Worm (Caenorhabditis elegans): ENCODE measurements around the gene cnx-1.
A peak's percentile ranks its signal among the peaks of the same experiment; 100 is the strongest.

cnx-1 gene

ce11 chrIII:9765465-9765900 lies 51.5 kb downstream of the cnx-1 start (continued):
- TF ChIP-seq die-1 (tag; optimal IDR thresholded peaks at IDR 0.05) = peak; percentile 62
- TF ChIP-seq madf-8 (GFP tag; conservative IDR thresholded peaks at IDR 0.05) = no peak
- TF ChIP-seq ztf-3 (GFP tag; optimal IDR thresholded peaks at IDR 0.05) = peak; percentile 97
- TF ChIP-seq snpc-4 (GFP tag; optimal IDR thresholded peaks at IDR 0.05) = peak; percentile 43
- peak in 3 of 4 experiments; percentile 57 to 84 (median 83) for TF ChIP-seq snpc-4 (tag; optimal IDR thresholded peaks at IDR 0.05)
- TF ChIP-seq bed-2 (GFP tag; IDR thresholded peaks at IDR 0.05) = no peak
- TF ChIP-seq hlh-12 (tag; optimal IDR thresholded peaks at IDR 0.05) = no peak
- TF ChIP-seq pbrm-1 (GFP tag; IDR thresholded peaks at IDR 0.05) = peak; percentile 97
- TF ChIP-seq aptf-3 (GFP tag; IDR thresholded peaks at IDR 0.05) = no peak
- TF ChIP-seq lin-54 (GFP tag; optimal IDR thresholded peaks at IDR 0.05) = peak; percentile 95
- TF ChIP-seq ccch-3 (GFP tag; optimal IDR thresholded peaks at IDR 0.05) = peak; percentile 59
- TF ChIP-seq dpff-1 (tag; optimal IDR thresholded peaks at IDR 0.05) = peak; percentile 88
- peak; percentile 71 for TF ChIP-seq F57A8.1 (GFP tag; optimal IDR thresholded peaks at IDR 0.05)
- peak; percentile 99 for TF ChIP-seq B0336.3 (GFP tag; IDR thresholded peaks at IDR 0.05)
- TF ChIP-seq nhr-179 (tag; optimal IDR thresholded peaks at IDR 0.05) = no peak
- TF ChIP-seq snpc-1.3 (tag; optimal IDR thresholded peaks at IDR 0.05; ENCODE audit: insufficient read depth) = peak; percentile 21
- peak; percentile 98 for TF ChIP-seq let-526 (GFP tag; IDR thresholded peaks at IDR 0.05)
- peak; percentile 94; the same call in 1 of the 2 replicates for TF ChIP-seq F37B4.10 (GFP tag; IDR thresholded peaks at IDR 0.05)
- TF ChIP-seq unc-62 (GFP tag; optimal IDR thresholded peaks at IDR 0.05) = peak; percentile 37
- TF ChIP-seq ztf-18 (tag; optimal IDR thresholded peaks at IDR 0.05) = peak; percentile 82
- TF ChIP-seq gei-17 (GFP tag; optimal IDR thresholded peaks at IDR 0.05) = peak; percentile 90
- TF ChIP-seq nhr-80 (tag; optimal IDR thresholded peaks at IDR 0.05) = peak; percentile 97
- TF ChIP-seq lag-1 (GFP tag; IDR thresholded peaks at IDR 0.05) = peak; percentile 94
- 0 out of 2 replicates have a peak, but pooled peaks have one; percentile 16 for TF ChIP-seq D2030.7 (GFP tag; IDR thresholded peaks at IDR 0.05)
- no peak for TF ChIP-seq snpc-1.1 (tag; optimal IDR thresholded peaks at IDR 0.05; ENCODE audit: insufficient read depth)
- TF ChIP-seq ztf-6 (GFP tag; IDR thresholded peaks at IDR 0.05) = peak; percentile 77; the same call in 1 of the 2 replicates
- TF ChIP-seq aptf-2 (GFP tag; conservative IDR thresholded peaks at IDR 0.05) = 0 out of 2 replicates have a peak, but pooled peaks have one; percentile 40
- peak; percentile 97 for TF ChIP-seq bed-1 (GFP tag; IDR thresholded peaks at IDR 0.05)
- TF ChIP-seq egrh-3 (GFP tag; IDR thresholded peaks at IDR 0.05) = peak; percentile 54
- peak; percentile 98 for TF ChIP-seq ceh-27 (GFP tag; optimal IDR thresholded peaks at IDR 0.05)
- peak; percentile 74 for TF ChIP-seq attf-3 (GFP tag; conservative IDR thresholded peaks at IDR 0.05)
- TF ChIP-seq hrde-1 (tag; optimal IDR thresholded peaks at IDR 0.05; ENCODE audit: borderline replicate concordance) = no peak
- peak; percentile 57 for TF ChIP-seq T07F8.4 (tag; optimal IDR thresholded peaks at IDR 0.05)
- TF ChIP-seq K11D2.4 (GFP tag; IDR thresholded peaks at IDR 0.05) = peak; percentile 98
- TF ChIP-seq attf-6 (GFP tag; IDR thresholded peaks at IDR 0.05) = peak; percentile 44; the same call in 1 of the 2 replicates
- TF ChIP-seq F10E7.11 (tag; optimal IDR thresholded peaks at IDR 0.05) = peak; percentile 79
- peak; percentile 79; the same call in 1 of the 2 replicates for TF ChIP-seq ztf-25 (GFP tag; IDR thresholded peaks at IDR 0.05)
- peak; percentile 87 for TF ChIP-seq hmg-20 (GFP tag; IDR thresholded peaks at IDR 0.05)
- TF ChIP-seq atf-7 (tag; optimal IDR thresholded peaks at IDR 0.05) = peak; percentile 97
- no peak for TF ChIP-seq F55B11.4 (tag; optimal IDR thresholded peaks at IDR 0.05; ENCODE audit: borderline replicate concordance, insufficient read depth)
- TF ChIP-seq hlh-26 (GFP tag; conservative IDR thresholded peaks at IDR 0.05) = no peak
- peak; percentile 97 for TF ChIP-seq ztf-22 (GFP tag; optimal IDR thresholded peaks at IDR 0.05)
- TF ChIP-seq F52B5.7 (tag; optimal IDR thresholded peaks at IDR 0.05) = peak; percentile 97
- no peak for TF ChIP-seq rec-8 (tag; optimal IDR thresholded peaks at IDR 0.05)
- TF ChIP-seq nfyb-1 (GFP tag; IDR thresholded peaks at IDR 0.05) = peak; percentile 99
- TF ChIP-seq unc-130 (GFP tag; optimal IDR thresholded peaks at IDR 0.05) = peak; percentile 3
- no peak for TF ChIP-seq him-1 (tag; optimal IDR thresholded peaks at IDR 0.05)
- TF ChIP-seq Y56A3A.18 (GFP tag; IDR thresholded peaks at IDR 0.05) = peak; percentile 94

Measured in whole organism, young adult.